Worm (Caenorhabditis elegans) whole organism, L1 larva: ENCODE data around the gene ctf-4.

Experiments used
- lsy-2 ChIP-seq, 2 experiments: fragments of 150-350 bp; optimal IDR thresholded peaks; 2 replicates each; lab custom pipeline; 2014; ENCODE audit warnings: missing biosample characterization in 2 of 2, missing genetic modification characterization in 2 of 2
- unc-62 ChIP-seq: fragments of 150-350 bp; optimal IDR thresholded peaks from 2 replicates; lab custom pipeline; 2014; ENCODE audit warnings: missing biosample characterization, missing genetic modification reagents, missing genetic modification characterization

DNA sequence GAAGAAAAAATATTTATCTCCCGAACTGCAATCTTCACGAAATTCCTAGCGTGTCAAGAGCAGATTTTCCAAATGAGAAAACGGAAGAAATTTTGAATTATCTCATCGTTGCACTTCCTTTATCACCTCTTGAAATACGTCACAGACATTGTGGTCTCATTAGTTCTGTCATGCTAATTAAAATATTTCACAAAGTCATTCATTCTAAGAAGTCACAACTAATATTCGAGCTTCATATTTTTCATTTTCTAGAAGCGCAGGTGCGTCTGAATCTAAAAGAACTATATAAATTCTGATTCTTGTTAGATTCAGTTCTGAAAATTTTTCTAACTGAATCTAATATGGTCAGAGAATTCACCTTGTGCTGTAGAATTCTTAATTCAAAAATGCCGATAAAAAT is 18.1 kb downstream of the ctf-4 start:
- no peak for TF ChIP-seq lsy-2 (tag; optimal IDR thresholded peaks at IDR 0.05; lab: Kevin White, UChicago)
- TF ChIP-seq unc-62 (GFP tag; lab: Kevin White, UChicago) = no peak
